Fruit fly (Drosophila melanogaster) whole organism, embryonic: ENCODE results near the gene CG4462.

Source experiments
- CG10431 ChIP-seq: fragments of 200-800 bp; sonication (Bioruptor generic); optimal IDR thresholded peaks from 3 replicates; lab custom pipeline; 2018; ENCODE audit warnings: missing biosample characterization, mild to moderate bottlenecking, missing genetic modification characterization
- CG10565 ChIP-seq: fragments of 200-800 bp; sonication (Bioruptor generic); optimal IDR thresholded peaks from 3 replicates; lab custom pipeline; 2016; ENCODE audit warnings: missing biosample characterization, mild to moderate bottlenecking, missing genetic modification characterization
- CG10979 ChIP-seq: fragments of 200-800 bp; sonication (Bioruptor generic); optimal IDR thresholded peaks from 2 replicates; lab custom pipeline; 2018; ENCODE audit warnings: missing biosample characterization, mild to moderate bottlenecking, missing genetic modification characterization, moderate library complexity
- CG11696 ChIP-seq: fragments of 200-800 bp; sonication (Bioruptor generic); IDR thresholded peaks from 2 replicates; pipeline ENCODE4 v1.3.6; 2022; ENCODE audit warnings: missing biosample characterization, missing genetic modification characterization
- CG12219 ChIP-seq: fragments of 200-800 bp; sonication (Bioruptor generic); optimal IDR thresholded peaks from 3 replicates; lab custom pipeline; 2018; ENCODE audit warnings: missing biosample characterization, mild to moderate bottlenecking, missing genetic modification characterization
- CG12391 ChIP-seq: fragments of 200-800 bp; sonication (Bioruptor generic); optimal IDR thresholded peaks from 3 replicates; lab custom pipeline; 2018; ENCODE audit warnings: missing biosample characterization, mild to moderate bottlenecking, missing genetic modification characterization, moderate library complexity
- CG14710 ChIP-seq: fragments of 200-800 bp; sonication (Bioruptor generic); optimal IDR thresholded peaks from 3 replicates; lab custom pipeline; 2019; ENCODE audit warnings: missing biosample characterization, mild to moderate bottlenecking, missing genetic modification characterization, moderate library complexity
- CG15601 ChIP-seq: fragments of 200-800 bp; sonication (Bioruptor generic); optimal IDR thresholded peaks from 3 replicates; lab custom pipeline; 2019; ENCODE audit warnings: missing biosample characterization, mild to moderate bottlenecking, missing genetic modification characterization, moderate library complexity
- CG17912 ChIP-seq: fragments of 200-800 bp; sonication (Bioruptor generic); optimal IDR thresholded peaks from 2 replicates; lab custom pipeline; 2018; ENCODE audit warnings: missing biosample characterization, mild to moderate bottlenecking, missing genetic modification characterization
- CG1792 ChIP-seq: fragments of 200-800 bp; sonication (Bioruptor generic); optimal IDR thresholded peaks from 2 replicates; lab custom pipeline; 2016; ENCODE audit warnings: missing biosample characterization, missing genetic modification characterization
- CG30431 ChIP-seq: fragments of 200-800 bp; sonication (Bioruptor generic); optimal IDR thresholded peaks from 2 replicates; lab custom pipeline; 2017; ENCODE audit warnings: missing biosample characterization, missing genetic modification characterization
- CG33557 ChIP-seq: fragments of 200-800 bp; sonication (Bioruptor generic); optimal IDR thresholded peaks from 2 replicates; lab custom pipeline; 2019; ENCODE audit warnings: missing biosample characterization, mild to moderate bottlenecking, missing genetic modification characterization, moderate library complexity
- CG42726 ChIP-seq: fragments of 200-800 bp; sonication (Bioruptor generic); IDR thresholded peaks from 2 replicates; pipeline ENCODE4 v1.3.6; 2022; ENCODE audit warnings: missing biosample characterization, missing genetic modification characterization; ENCODE audit not compliant: partially characterized antibody
- CG8765 ChIP-seq: fragments of 200-800 bp; sonication (Bioruptor generic); IDR thresholded peaks from 2 replicates; pipeline ENCODE4 v1.3.6; 2022; ENCODE audit warnings: missing biosample characterization, missing genetic modification characterization
- Dad ChIP-seq: fragments of 200-800 bp; sonication (Bioruptor generic); optimal IDR thresholded peaks from 3 replicates; lab custom pipeline; 2016; ENCODE audit warnings: missing biosample characterization, missing genetic modification characterization
- Dref ChIP-seq: fragments of 200-800 bp; sonication (Bioruptor generic); IDR thresholded peaks from 2 replicates; pipeline ENCODE4 v1.3.6; 2022; ENCODE audit warnings: missing biosample characterization, missing genetic modification characterization
- HLH4C ChIP-seq: fragments of 200-800 bp; sonication (Bioruptor generic); IDR thresholded peaks from 3 replicates; pipeline ENCODE4 v1.3.6; 2022; ENCODE audit warnings: missing biosample characterization, missing genetic modification characterization; ENCODE audit not compliant: partially characterized antibody
- HmgD ChIP-seq: fragments of 200-800 bp; sonication (Bioruptor generic); optimal IDR thresholded peaks from 3 replicates; lab custom pipeline; 2016; ENCODE audit warnings: missing biosample characterization, missing genetic modification characterization
- Hmr ChIP-seq: fragments of 200-800 bp; sonication (Bioruptor generic); optimal IDR thresholded peaks from 3 replicates; lab custom pipeline; 2017; ENCODE audit warnings: mild to moderate bottlenecking, missing biosample characterization, missing genetic modification reagents, missing genetic modification characterization
- Hr39 ChIP-seq: fragments of >200 bp; optimal IDR thresholded peaks from 2 replicates; lab custom pipeline; 2017
- Opbp ChIP-seq: fragments of 200-800 bp; sonication (Bioruptor generic); IDR thresholded peaks from 3 replicates; pipeline ENCODE4 v1.3.6; 2022; ENCODE audit warnings: missing biosample characterization, missing genetic modification characterization; ENCODE audit not compliant: partially characterized antibody
- Sox100B ChIP-seq: fragments of 200-800 bp; sonication (Bioruptor generic); optimal IDR thresholded peaks from 3 replicates; lab custom pipeline; 2018; ENCODE audit warnings: missing biosample characterization, mild to moderate bottlenecking, missing genetic modification characterization
- Sox102F ChIP-seq: fragments of 200-800 bp; sonication (Bioruptor generic); optimal IDR thresholded peaks from 2 replicates; lab custom pipeline; 2018; ENCODE audit warnings: missing biosample characterization, mild to moderate bottlenecking, missing genetic modification characterization, moderate library complexity
- TFAM ChIP-seq: fragments of 200-800 bp; sonication (Bioruptor generic); optimal IDR thresholded peaks from 2 replicates; lab custom pipeline; 2017; ENCODE audit warnings: missing biosample characterization, missing genetic modification characterization, inconsistent platforms
- ac ChIP-seq: fragments of 200-800 bp; sonication (Bioruptor generic); optimal IDR thresholded peaks from 3 replicates; lab custom pipeline; 2017; ENCODE audit warnings: missing biosample characterization, mild to moderate bottlenecking, missing genetic modification characterization
- ash1 ChIP-seq: fragments of 200-800 bp; sonication (Bioruptor generic); optimal IDR thresholded peaks from 2 replicates; lab custom pipeline; 2018; ENCODE audit warnings: missing biosample characterization, mild to moderate bottlenecking, missing genetic modification characterization
- crol ChIP-seq: fragments of 200-800 bp; sonication (Bioruptor generic); IDR thresholded peaks from 2 replicates; pipeline ENCODE4 v1.3.6; 2022; ENCODE audit warnings: missing biosample characterization, missing genetic modification characterization
- fd96Cb ChIP-seq: fragments of 200-800 bp; sonication (Bioruptor generic); optimal IDR thresholded peaks from 2 replicates; lab custom pipeline; 2018; ENCODE audit warnings: missing biosample characterization, mild to moderate bottlenecking, missing genetic modification characterization, moderate library complexity
- fu2 ChIP-seq: fragments of 200-800 bp; sonication (Bioruptor generic); optimal IDR thresholded peaks from 2 replicates; lab custom pipeline; 2016; ENCODE audit warnings: missing biosample characterization, missing genetic modification characterization
- gce ChIP-seq: fragments of 200-800 bp; sonication (Bioruptor generic); IDR thresholded peaks from 3 replicates; pipeline ENCODE4 v1.3.6; 2022; ENCODE audit warnings: missing biosample characterization, missing genetic modification characterization
- grau ChIP-seq: fragments of 200-800 bp; optimal IDR thresholded peaks from 3 replicates; lab custom pipeline; 2019; ENCODE audit warnings: missing biosample characterization, mild to moderate bottlenecking, missing genetic modification characterization, moderate library complexity
- inv ChIP-seq: fragments of 200-800 bp; sonication (Bioruptor generic); IDR thresholded peaks from 2 replicates; pipeline ENCODE4 v1.3.6; 2022; ENCODE audit warnings: missing biosample characterization, missing genetic modification characterization; ENCODE audit not compliant: partially characterized antibody
- ken ChIP-seq: fragments of 200-800 bp; sonication (Bioruptor generic); IDR thresholded peaks from 3 replicates; pipeline ENCODE4 v1.3.6; 2022; ENCODE audit warnings: missing biosample characterization, missing genetic modification characterization
- lov ChIP-seq, 2 experiments: fragments of 200-800 bp in 1 of 2; fragments of >200 bp in 1 of 2; sonication (Bioruptor generic) in 1 of 2; IDR thresholded peaks in 1 of 2; optimal IDR thresholded peaks in 1 of 2; 2 replicates in 1 of 2; 3 replicates in 1 of 2; pipeline versions ENCODE4 v1.3.6 to Lab custom; 2017 to 2022; ENCODE audit warnings: missing biosample characterization in 1 of 2, missing genetic modification characterization in 1 of 2
- luna ChIP-seq: fragments of 200-800 bp; sonication (Bioruptor generic); optimal IDR thresholded peaks from 2 replicates; lab custom pipeline; 2016; ENCODE audit warnings: missing biosample characterization, missing genetic modification characterization
- onecut ChIP-seq: fragments of 200-800 bp; sonication (Bioruptor generic); IDR thresholded peaks from 2 replicates; pipeline ENCODE4 v1.3.6; 2022; ENCODE audit warnings: missing biosample characterization, missing genetic modification characterization
- pb ChIP-seq: fragments of 200-800 bp; sonication (Bioruptor generic); optimal IDR thresholded peaks from 3 replicates; lab custom pipeline; 2016; ENCODE audit warnings: missing biosample characterization, missing genetic modification characterization
- pfk ChIP-seq: fragments of 200-800 bp; sonication (Bioruptor generic); optimal IDR thresholded peaks from 2 replicates; lab custom pipeline; 2018; ENCODE audit warnings: missing biosample characterization, mild to moderate bottlenecking, missing genetic modification characterization, moderate library complexity
- prd ChIP-seq, 3 experiments: fragments of >200 bp in 2 of 3; fragments of 200-800 bp in 1 of 3; sonication (Bioruptor generic) in 1 of 3; optimal IDR thresholded peaks in 2 of 3; IDR thresholded peaks in 1 of 3; 2 replicates in 2 of 3; 3 replicates in 1 of 3; pipeline versions ENCODE4 v1.3.6 to Lab custom; 2017 to 2022; ENCODE audit warnings: missing biosample characterization in 1 of 3, missing genetic modification characterization in 1 of 3
- pros ChIP-seq: fragments of 200-800 bp; sonication (Bioruptor generic); optimal IDR thresholded peaks from 3 replicates; lab custom pipeline; 2019; ENCODE audit warnings: missing biosample characterization, mild to moderate bottlenecking, missing genetic modification characterization, moderate library complexity
- pzg ChIP-seq: fragments of 200-800 bp; sonication (Bioruptor generic); optimal IDR thresholded peaks from 3 replicates; lab custom pipeline; 2018; ENCODE audit warnings: missing biosample characterization, mild to moderate bottlenecking, missing genetic modification characterization, moderate library complexity
- repo ChIP-seq: fragments of 200-800 bp; sonication (Bioruptor generic); optimal IDR thresholded peaks from 2 replicates; lab custom pipeline; 2016; ENCODE audit warnings: missing biosample characterization, missing genetic modification characterization

Gene CG4462

DNA sequence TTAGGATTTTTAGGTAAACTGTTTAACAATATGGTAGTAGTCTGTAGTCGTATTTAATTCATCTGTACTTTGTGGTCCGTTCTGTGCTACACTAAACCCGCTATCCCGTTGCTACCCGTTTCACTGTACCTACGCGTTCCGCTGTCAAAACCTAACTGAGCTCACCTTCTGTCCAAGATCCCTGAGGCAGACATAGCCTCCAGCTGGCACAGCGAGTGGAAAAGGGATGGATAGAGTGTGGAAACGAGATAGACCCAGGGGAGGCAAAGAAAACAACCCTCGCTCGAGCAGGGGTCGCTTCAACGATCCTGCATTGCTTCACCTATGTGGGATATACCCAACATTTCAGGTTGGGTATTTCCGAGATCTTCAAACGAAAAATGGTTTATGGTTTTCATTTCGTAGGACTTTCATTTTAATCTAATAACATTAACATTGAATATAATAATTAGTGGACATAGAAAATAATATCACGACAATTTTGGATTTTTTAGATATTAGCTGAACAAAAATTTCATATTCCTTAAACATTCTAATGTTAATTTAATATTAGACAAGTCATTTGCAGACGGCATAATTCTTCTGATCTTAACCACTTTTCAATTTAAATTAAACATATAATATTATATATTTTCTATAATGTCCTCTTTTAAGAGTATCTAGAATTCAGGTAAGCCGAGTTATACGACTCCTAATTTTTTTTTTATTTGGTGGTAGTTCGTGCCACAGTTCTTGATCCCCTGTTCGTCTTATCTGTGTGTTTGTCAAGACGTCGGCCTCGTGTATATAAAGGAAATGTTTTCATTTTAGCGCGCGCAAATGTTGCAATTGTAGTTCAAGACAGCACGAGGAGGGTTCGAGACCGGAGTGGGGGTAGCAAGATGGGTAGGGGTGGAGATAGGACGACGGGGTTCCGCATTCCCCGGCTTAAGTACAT, 9.9 kb upstream of the CG4462 start, which contains the start of gene mira (continued):
- TF ChIP-seq lov (optimal IDR thresholded peaks at IDR 0.05; lab: Kevin White, UChicago) (no peak), lov (GFP tag; IDR thresholded peaks at IDR 0.05; lab: Robert Waterston, UW) (peak; percentile 42; the same call in 1 of the 3 replicates), grau (tag; lab: Kevin White, UChicago) (peak; percentile 14), fd96Cb (tag; lab: Kevin White, UChicago) (no peak), Dref (no peak), repo (GFP tag; lab: Kevin White, UChicago) (no peak), luna (GFP tag; lab: Kevin White, UChicago) (no peak), CG30431 (GFP tag; lab: Kevin White, UChicago) (no peak), pfk (GFP tag; lab: Kevin White, UChicago) (no peak), CG10979 (tag; lab: Kevin White, UChicago) (peak; percentile 39), prd (optimal IDR thresholded peaks at IDR 0.05; lab: Kevin White, UChicago) (no peak), prd (GFP tag; IDR thresholded peaks at IDR 0.05; lab: Robert Waterston, UW) (peak; percentile 22; the same call in 1 of the 3 replicates), CG33557 (GFP tag; lab: Kevin White, UChicago) (peak; percentile 41), CG15601 (tag; lab: Kevin White, UChicago) (no peak), Sox102F (GFP tag; lab: Kevin White, UChicago) (no peak), pros (GFP tag; lab: Kevin White, UChicago) (peak; percentile 93), ac (GFP tag; lab: Kevin White, UChicago) (peak; percentile 45), CG12391 (tag; lab: Kevin White, UChicago) (peak; percentile 26), CG8765 (peak; percentile 32; the same call in 1 of the 2 replicates), CG10431 (GFP tag; lab: Kevin White, UChicago) (no peak), CG14710 (tag; lab: Kevin White, UChicago) (peak; percentile 38)

- TF ChIP-seq fd96Cb (tag; lab: Kevin White, UChicago) (no peak), pzg (GFP tag; lab: Kevin White, UChicago) (no peak), fu2 (GFP tag; lab: Kevin White, UChicago) (no peak), Sox100B (GFP tag; lab: Kevin White, UChicago) (no peak), pb (no peak), luna (GFP tag; lab: Kevin White, UChicago) (no peak), onecut (GFP tag; lab: Robert Waterston, UW) (no peak), inv (GFP tag; lab: Robert Waterston, UW) (no peak), CG42726 (GFP tag; lab: Robert Waterston, UW) (no peak), TFAM (GFP tag; lab: Kevin White, UChicago) (no peak), crol (peak; percentile 23; the same call in 1 of the 2 replicates), HmgD (GFP tag; lab: Kevin White, UChicago) (no peak), CG17912 (GFP tag; lab: Kevin White, UChicago) (no peak), Dad (GFP tag; lab: Kevin White, UChicago) (no peak), ken (GFP tag; lab: Robert Waterston, UW) (no peak), CG11696 (GFP tag; lab: Robert Waterston, UW) (no peak), Opbp (GFP tag; lab: Robert Waterston, UW) (no peak), HLH4C (0 out of 3 replicates have a peak, but pooled peaks have one; percentile 27), CG10565 (GFP tag; lab: Kevin White, UChicago) (no peak), Hmr (GFP tag; lab: Kevin White, UChicago) (no peak), Hr39 (lab: Kevin White, UChicago) (peak; percentile 39), ash1 (no peak), CG12219 (no peak), CG1792 (no peak), gce (no peak)
Measured at dm6 chr3R:19932169-19932568, 7.0 kb upstream of the CG4462 start.
